Worm (Caenorhabditis elegans) whole organism, L3 larva: ENCODE data around the gene C49H3.4.

ENCODE experiments used
- egl-27 ChIP-seq: sonication (generic microtip); optimal IDR thresholded peaks from 4 replicates; lab custom pipeline; 2017; ENCODE audit warnings: missing biosample characterization, missing genetic modification reagents, missing genetic modification characterization
- tbx-2 ChIP-seq: sonication (generic microtip); optimal IDR thresholded peaks from 2 replicates; lab custom pipeline; 2016; ENCODE audit warnings: mild to moderate bottlenecking, missing genetic modification characterization, missing compliant biosample characterization

DNA sequence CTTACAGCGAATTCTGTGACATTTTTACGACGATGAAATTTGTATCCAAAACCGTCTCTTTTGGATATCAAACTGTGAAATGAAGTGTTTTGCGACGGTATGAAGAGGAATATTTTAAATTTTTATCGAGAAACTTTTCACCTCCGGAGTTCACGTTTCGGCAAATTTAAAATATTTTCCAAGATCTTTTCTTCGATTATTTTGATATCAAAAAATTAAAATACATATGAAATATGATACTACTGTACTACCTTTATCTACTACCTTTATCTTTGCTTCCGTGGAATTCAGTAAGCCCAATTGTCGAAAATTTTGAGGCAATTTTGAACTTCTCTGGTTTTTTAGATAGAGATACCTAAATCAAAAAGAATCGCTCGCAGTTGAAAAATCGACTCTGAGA lies 37.3 kb upstream of the C49H3.4 start, which contains the start of gene kin-26:
- TF ChIP-seq tbx-2 (tag; lab: Kevin White, UChicago) = no peak
- no peak for TF ChIP-seq egl-27 (tag; lab: Kevin White, UChicago)
